Worm (Caenorhabditis elegans): ENCODE results near the gene gst-8.

gst-8 gene

DNA sequence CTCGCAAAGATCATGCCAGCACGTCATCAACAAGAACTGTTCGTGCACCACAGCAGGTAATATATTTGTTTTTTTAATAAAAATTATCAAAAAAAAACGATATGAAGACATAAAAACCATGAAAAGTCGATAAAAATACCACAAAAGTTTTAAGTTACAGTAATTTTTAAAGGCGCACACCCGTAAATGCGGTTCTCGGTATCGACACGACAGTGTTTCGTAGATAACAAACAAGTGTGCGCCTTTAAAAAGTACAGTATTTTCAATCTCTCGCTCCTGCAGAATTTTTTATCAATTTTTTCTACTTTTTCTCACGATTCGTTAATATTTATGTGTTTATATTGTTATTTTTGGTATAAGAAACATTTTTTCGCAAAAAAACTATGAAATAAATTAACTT, 21.8 kb downstream of the gst-8 start:
- TF ChIP-seq nhr-6 (tag; optimal IDR thresholded peaks at IDR 0.05), result no peak
- TF ChIP-seq unc-62 (GFP tag; optimal IDR thresholded peaks at IDR 0.05), result no peak
- TF ChIP-seq ceh-16 (tag; optimal IDR thresholded peaks at IDR 0.05), result no peak
- TF ChIP-seq snpc-4 (tag; optimal IDR thresholded peaks at IDR 0.05), result no peak
- TF ChIP-seq ama-1 (optimal IDR thresholded peaks at IDR 0.05), result no peak
- TF ChIP-seq gmeb-1 (tag; optimal IDR thresholded peaks at IDR 0.05), result no peak
- TF ChIP-seq mab-5 (tag; optimal IDR thresholded peaks at IDR 0.05), result no peak
- no peak for TF ChIP-seq ztf-4 (tag; optimal IDR thresholded peaks at IDR 0.05)
- no peak for TF ChIP-seq fos-1 (tag; optimal IDR thresholded peaks at IDR 0.05)
- no peak for TF ChIP-seq mbf-1 (tag; optimal IDR thresholded peaks at IDR 0.05)
- TF ChIP-seq mdl-1 (tag; optimal IDR thresholded peaks at IDR 0.05), result no peak
- no peak for TF ChIP-seq nhr-237 (tag; optimal IDR thresholded peaks at IDR 0.05)

DNA sequence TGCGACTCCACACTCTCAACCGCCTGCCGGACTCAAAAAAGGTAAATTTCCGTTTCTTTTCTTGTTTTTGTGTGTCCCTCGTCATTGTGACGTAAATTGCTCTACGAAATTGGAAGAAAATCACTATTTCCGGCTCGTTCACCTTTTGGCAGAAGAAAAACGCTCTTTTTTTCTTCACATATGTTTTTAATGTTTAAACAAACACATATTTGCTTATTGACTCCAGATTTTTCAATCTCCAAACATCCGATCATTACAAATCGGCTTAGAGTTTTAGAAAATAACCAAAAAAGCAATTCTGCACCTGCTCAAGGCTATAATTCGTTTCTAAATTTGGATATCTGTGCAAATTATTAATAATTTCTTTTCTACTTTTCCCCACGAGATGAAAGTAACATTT, 22.4 kb downstream of the gst-8 start:
- no peak for TF ChIP-seq zag-1 (tag; optimal IDR thresholded peaks at IDR 0.05)
- no peak for TF ChIP-seq nhr-77 (tag; optimal IDR thresholded peaks at IDR 0.05)
- no peak for TF ChIP-seq elt-1 (tag; optimal IDR thresholded peaks at IDR 0.05)
- TF ChIP-seq dmd-4 (tag; optimal IDR thresholded peaks at IDR 0.05), result no peak
- TF ChIP-seq ceh-82 (tag; optimal IDR thresholded peaks at IDR 0.05), result no peak
- TF ChIP-seq lin-11 (tag; optimal IDR thresholded peaks at IDR 0.05), result no peak
- no peak for TF ChIP-seq nhr-25 (tag; optimal IDR thresholded peaks at IDR 0.05)
- TF ChIP-seq ZK546.5 (tag; optimal IDR thresholded peaks at IDR 0.05), result no peak
- no peak for TF ChIP-seq sma-3 (GFP tag; optimal IDR thresholded peaks at IDR 0.05)
- no peak for TF ChIP-seq nhr-23 (tag; optimal IDR thresholded peaks at IDR 0.05)
- TF ChIP-seq unc-39 (tag; optimal IDR thresholded peaks at IDR 0.05), result no peak

DNA sequence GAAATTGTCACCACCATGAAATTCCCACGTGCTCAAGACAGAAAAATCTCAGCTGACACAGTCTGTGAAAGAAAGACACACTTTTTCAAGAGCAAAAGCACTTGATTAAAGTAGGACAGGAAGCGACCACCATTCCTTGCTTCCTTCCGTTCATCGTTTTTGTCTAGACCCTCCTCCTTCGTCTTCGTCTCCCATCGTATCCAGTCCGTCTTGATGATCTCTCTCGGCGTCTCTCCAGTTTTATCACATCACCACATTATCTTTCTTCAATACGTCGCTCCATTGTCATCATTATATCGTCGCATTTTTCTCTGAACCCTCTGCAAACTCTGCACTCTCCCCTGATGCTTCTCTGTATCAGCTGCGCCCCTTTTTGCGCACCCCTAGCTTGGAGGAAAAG, 24.6 kb downstream of the gst-8 start:
- TF ChIP-seq ztf-4 (tag; optimal IDR thresholded peaks at IDR 0.05) (peak; percentile 25), unc-55 (GFP tag; optimal IDR thresholded peaks at IDR 0.05) (peak; percentile 62), sma-3 (GFP tag; optimal IDR thresholded peaks at IDR 0.05) (peak; percentile 7), mdl-1 (tag; optimal IDR thresholded peaks at IDR 0.05) (no peak), F13H6.1 (tag; optimal IDR thresholded peaks at IDR 0.05) (peak; percentile 28), lin-13 (GFP tag; optimal IDR thresholded peaks at IDR 0.05) (no peak), ztf-1 (GFP tag; conservative IDR thresholded peaks at IDR 0.05) (no peak), nhr-129 (tag; optimal IDR thresholded peaks at IDR 0.05) (peak; percentile 43), C34F6.9 (tag; optimal IDR thresholded peaks at IDR 0.05) (peak; percentile 40), fos-1 (tag; optimal IDR thresholded peaks at IDR 0.05) (peak; percentile 10), lin-11 (tag; optimal IDR thresholded peaks at IDR 0.05) (no peak), peb-1 (tag; optimal IDR thresholded peaks at IDR 0.05) (no peak), zag-1 (tag; optimal IDR thresholded peaks at IDR 0.05) (peak; percentile 22), sma-9 (GFP tag; optimal IDR thresholded peaks at IDR 0.05) (peak; percentile 25), sma-9 (tag; optimal IDR thresholded peaks at IDR 0.05) (no peak), alr-1 (tag; optimal IDR thresholded peaks at IDR 0.05) (no peak), nhr-12 (tag; optimal IDR thresholded peaks at IDR 0.05) (no peak), Y55F3AM.14 (GFP tag; optimal IDR thresholded peaks at IDR 0.05) (peak; percentile 18), lsy-2 (tag; optimal IDR thresholded peaks at IDR 0.05) (peak in 1 of 2 experiments; percentile 25)

DNA sequence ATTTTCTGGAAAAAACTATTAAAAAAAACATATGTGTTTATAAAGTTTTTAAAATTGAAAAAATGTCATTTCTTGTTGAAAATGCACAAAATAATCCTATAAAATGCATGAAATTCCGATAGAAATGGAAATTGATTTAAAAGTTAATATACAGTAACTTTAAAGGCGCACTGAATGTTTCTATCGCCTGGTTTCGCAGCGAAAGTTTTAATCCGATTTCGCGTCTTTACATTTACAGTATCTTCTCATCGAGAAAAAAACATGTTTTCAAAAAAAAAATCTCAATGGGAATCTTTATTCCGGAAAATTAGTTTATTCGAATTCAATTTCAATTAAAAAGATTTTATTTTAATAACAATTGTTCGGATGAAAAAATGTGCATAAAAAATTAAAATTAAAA, 30.7 kb downstream of the gst-8 start, which contains the start of gene R05F9.11:
R05F9.11 (minus strand) TSS at position 5 of the 400 bp plus-strand sequence.
- TF ChIP-seq ztf-4 (tag; optimal IDR thresholded peaks at IDR 0.05) (no peak), egl-27 (tag; optimal IDR thresholded peaks at IDR 0.05) (no peak), elt-1 (tag; optimal IDR thresholded peaks at IDR 0.05) (no peak), gmeb-1 (tag; optimal IDR thresholded peaks at IDR 0.05) (no peak)

DNA sequence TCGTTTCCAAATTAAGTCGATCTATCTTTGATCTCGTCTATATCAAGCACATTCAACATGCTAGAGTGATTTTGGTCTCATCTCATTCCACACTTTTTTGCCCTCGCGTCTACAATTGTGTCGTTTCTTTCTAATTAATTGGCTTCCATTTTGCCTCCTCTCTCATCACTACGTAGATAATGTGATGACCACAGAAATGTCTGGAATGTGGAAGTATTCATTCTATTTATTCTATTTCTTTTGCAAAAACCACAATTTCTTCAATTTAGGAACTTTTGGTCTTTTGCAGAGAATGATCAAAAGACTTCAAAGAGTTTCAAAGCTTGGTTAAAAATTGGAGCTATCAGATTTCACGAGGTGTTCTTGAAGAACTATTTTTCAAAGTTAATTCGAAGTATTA, 32.1 kb downstream of the gst-8 start:
- no peak for TF ChIP-seq sem-4 (tag; optimal IDR thresholded peaks at IDR 0.05)
- no peak for TF ChIP-seq ceh-16 (tag; optimal IDR thresholded peaks at IDR 0.05)
- no peak for TF ChIP-seq sma-3 (GFP tag; optimal IDR thresholded peaks at IDR 0.05)
- TF ChIP-seq lin-13 (GFP tag; optimal IDR thresholded peaks at IDR 0.05), result no peak
